Worm (Caenorhabditis elegans): ENCODE results near the gene fut-1.

- TF ChIP-seq ztf-11 (tag; optimal IDR thresholded peaks at IDR 0.05) (peak; percentile 58), ceh-83 (GFP tag; optimal IDR thresholded peaks at IDR 0.05) (no peak), lsy-2 (tag; optimal IDR thresholded peaks at IDR 0.05) (peak; percentile 77), elt-3 (tag; optimal IDR thresholded peaks at IDR 0.05) (peak; percentile 21), ceh-39 (tag; optimal IDR thresholded peaks at IDR 0.05) (peak; percentile 100), M03D4.4 (tag; optimal IDR thresholded peaks at IDR 0.05) (no peak), unc-120 (tag; optimal IDR thresholded peaks at IDR 0.05; ENCODE audit: poor library complexity, severe bottlenecking) (peak; percentile 10), unc-39 (tag; optimal IDR thresholded peaks at IDR 0.05) (no peak), unc-62 (GFP tag; optimal IDR thresholded peaks at IDR 0.05) (peak; percentile 93), nhr-237 (tag; optimal IDR thresholded peaks at IDR 0.05) (peak; percentile 87)
Measured at ce11 chrII:8787376-8787775, 28.0 kb upstream of the fut-1 start.
